Worm (Caenorhabditis elegans): ENCODE results near the gene dhhc-13.

The dhhc-13 gene

DNA sequence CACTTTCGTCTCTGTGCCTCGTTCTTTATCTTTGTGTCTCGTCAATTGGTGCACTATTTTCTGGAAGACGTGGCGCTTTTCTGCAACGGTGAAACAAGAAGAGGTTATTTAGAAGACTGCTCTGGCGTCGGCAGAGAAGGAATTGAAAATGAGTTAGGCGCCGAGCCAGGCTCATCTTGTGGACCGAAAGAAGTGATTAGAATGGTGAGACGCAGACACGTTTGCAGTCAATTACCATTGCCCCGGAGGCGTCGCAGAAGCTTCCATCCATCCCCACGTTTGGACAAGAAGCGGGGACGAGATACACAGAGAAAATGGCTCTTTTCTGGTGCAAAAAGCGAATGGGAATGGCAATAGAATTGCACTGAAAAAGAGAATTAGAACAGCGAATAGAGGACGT is 42.8 kb downstream of the dhhc-13 start:
- TF ChIP-seq lin-39 (tag; optimal IDR thresholded peaks at IDR 0.05) (no peak), unc-130 (tag; optimal IDR thresholded peaks at IDR 0.05) (no peak), ceh-82 (tag; optimal IDR thresholded peaks at IDR 0.05) (peak in 1 of 3 experiments; percentile 48), nhr-47 (tag; optimal IDR thresholded peaks at IDR 0.05) (peak; percentile 19), ceh-63 (GFP tag; optimal IDR thresholded peaks at IDR 0.05) (no peak), lin-35 (GFP tag; optimal IDR thresholded peaks at IDR 0.05) (peak in 1 of 2 experiments; percentile 14), fkh-8 (tag; optimal IDR thresholded peaks at IDR 0.05) (peak; percentile 35), tbx-2 (tag; optimal IDR thresholded peaks at IDR 0.05) (peak; percentile 7), nhr-90 (tag; optimal IDR thresholded peaks at IDR 0.05; ENCODE audit: poor library complexity) (no peak), ceh-90 (tag; optimal IDR thresholded peaks at IDR 0.05) (no peak), fkh-4 (tag; optimal IDR thresholded peaks at IDR 0.05; ENCODE audit: borderline replicate concordance) (no peak), lin-14 (GFP tag; optimal IDR thresholded peaks at IDR 0.05) (peak; percentile 85), ceh-88 (GFP tag; IDR thresholded peaks at IDR 0.05) (no peak), snu-23 (GFP tag; optimal IDR thresholded peaks at IDR 0.05) (peak; percentile 5), C16A3.4 (tag; optimal IDR thresholded peaks at IDR 0.05) (no peak), lsy-2 (tag; optimal IDR thresholded peaks at IDR 0.05) (peak in 1 of 2 experiments; percentile 6), C34B4.2 (tag; optimal IDR thresholded peaks at IDR 0.05) (no peak), nhr-237 (tag; optimal IDR thresholded peaks at IDR 0.05) (no peak), fos-1 (tag; optimal IDR thresholded peaks at IDR 0.05) (no peak), Y116A8C.19 (tag; optimal IDR thresholded peaks at IDR 0.05; ENCODE audit: borderline replicate concordance) (no peak), swsn-7 (tag; optimal IDR thresholded peaks at IDR 0.05) (peak; percentile 8), efl-1 (optimal IDR thresholded peaks at IDR 0.05) (peak in 1 of 2 experiments; percentile 2), efl-1 (GFP tag; optimal IDR thresholded peaks at IDR 0.05 in 1 of 2) (no peak), unc-86 (tag; optimal IDR thresholded peaks at IDR 0.05) (peak; percentile 46), jun-1 (tag; optimal IDR thresholded peaks at IDR 0.05) (no peak), nhr-71 (tag; optimal IDR thresholded peaks at IDR 0.05) (peak; percentile 28), unc-98 (GFP tag; IDR thresholded peaks at IDR 0.05) (no peak)

- no peak for TF ChIP-seq nhr-12 (tag; optimal IDR thresholded peaks at IDR 0.05)
- no peak for TF ChIP-seq grh-1 (GFP tag; IDR thresholded peaks at IDR 0.05)
- TF ChIP-seq egl-13 (tag; optimal IDR thresholded peaks at IDR 0.05): no peak
- no peak for TF ChIP-seq nhr-19 (GFP tag; conservative IDR thresholded peaks at IDR 0.05)
- no peak for TF ChIP-seq ets-5 (GFP tag; IDR thresholded peaks at IDR 0.05)
Measured at ce11 chrIV:5962219-5962945, 45.3 kb downstream of the dhhc-13 start, which contains the start of gene K02B2.6. Gene K02B2.6 (minus strand): TSS chrIV:5962269.

- TF ChIP-seq hpl-2 (GFP tag; optimal IDR thresholded peaks at IDR 0.05) (no peak), nhr-85 (tag) (peak; percentile 22)
Measured at ce11 chrIV:5964286-5964685, 47.2 kb downstream of the dhhc-13 start.

DNA sequence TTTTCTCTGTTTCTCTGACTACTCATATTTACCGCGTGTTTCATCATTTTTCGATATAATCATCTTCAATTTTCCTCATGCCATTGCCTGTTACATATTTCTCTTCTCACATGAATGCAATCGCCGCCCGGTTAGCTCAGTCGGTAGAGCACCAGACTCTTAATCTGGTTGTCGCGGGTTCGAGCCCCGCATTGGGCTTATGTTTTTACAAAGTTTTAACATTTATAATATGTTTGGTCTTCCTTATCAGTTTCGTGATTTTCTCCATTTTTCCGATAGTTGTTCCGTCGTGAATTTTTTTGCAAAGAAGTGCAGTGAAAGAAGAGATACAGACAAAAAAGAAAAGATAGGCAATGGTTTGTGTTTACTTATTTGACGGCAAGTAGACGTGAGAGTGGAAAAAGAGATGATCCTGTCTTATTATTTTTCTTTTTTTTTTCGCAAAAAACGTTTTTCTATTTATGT is 49.9 kb downstream of the dhhc-13 start:
- TF ChIP-seq zag-1 (tag; optimal IDR thresholded peaks at IDR 0.05) (no peak), lin-39 (tag; optimal IDR thresholded peaks at IDR 0.05) (no peak), efl-3 (GFP tag; optimal IDR thresholded peaks at IDR 0.05) (no peak), lin-35 (GFP tag; optimal IDR thresholded peaks at IDR 0.05) (peak; percentile 21 to 81), lir-3 (tag; optimal IDR thresholded peaks at IDR 0.05; ENCODE audit: poor library complexity) (peak; percentile 52), fos-1 (tag; optimal IDR thresholded peaks at IDR 0.05) (peak; percentile 52), nhr-77 (tag; optimal IDR thresholded peaks at IDR 0.05) (peak; percentile 73), ceh-8 (GFP tag; optimal IDR thresholded peaks at IDR 0.05) (peak; percentile 47), nhr-71 (tag; optimal IDR thresholded peaks at IDR 0.05) (peak; percentile 92), ztf-11 (tag; optimal IDR thresholded peaks at IDR 0.05) (peak in 1 of 2 experiments; percentile 65), unc-130 (tag; optimal IDR thresholded peaks at IDR 0.05) (peak; percentile 62), egl-27 (tag; optimal IDR thresholded peaks at IDR 0.05) (no peak), egl-13 (tag; optimal IDR thresholded peaks at IDR 0.05) (peak; percentile 68), lin-14 (GFP tag; optimal IDR thresholded peaks at IDR 0.05) (peak; percentile 85), isw-1 (GFP tag; IDR thresholded peaks at IDR 0.05) (peak; percentile 38; the same call in 1 of the 2 replicates), unc-86 (tag; optimal IDR thresholded peaks at IDR 0.05) (peak; percentile 24), ama-1 (optimal IDR thresholded peaks at IDR 0.05) (no peak), nhr-237 (tag; optimal IDR thresholded peaks at IDR 0.05) (no peak), nhr-12 (tag; optimal IDR thresholded peaks at IDR 0.05) (no peak), elt-2 (tag; optimal IDR thresholded peaks at IDR 0.05) (peak; percentile 89), tlp-1 (tag; optimal IDR thresholded peaks at IDR 0.05) (no peak), snu-23 (GFP tag; optimal IDR thresholded peaks at IDR 0.05) (peak; percentile 94), aha-1 (tag; optimal IDR thresholded peaks at IDR 0.05) (no peak), ceh-88 (GFP tag; IDR thresholded peaks at IDR 0.05) (no peak)

Data from whole organism, L1 larva.